Fruit fly (Drosophila melanogaster) whole organism, embryonic: Measurements from ENCODE around the gene Rab3-GAP.

Source experiments
- CG10321 ChIP-seq: fragments of 200-800 bp; sonication (Bioruptor generic); IDR thresholded peaks from 2 replicates; pipeline ENCODE4 v1.3.6; 2022; ENCODE audit warnings: missing biosample characterization, missing genetic modification characterization
- CG10431 ChIP-seq: fragments of 200-800 bp; sonication (Bioruptor generic); optimal IDR thresholded peaks from 3 replicates; lab custom pipeline; 2018; ENCODE audit warnings: missing biosample characterization, mild to moderate bottlenecking, missing genetic modification characterization
- CG11085 ChIP-seq: fragments of 200-800 bp; sonication (Bioruptor generic); IDR thresholded peaks from 2 replicates; pipeline ENCODE4 v1.3.6; 2022; ENCODE audit warnings: missing biosample characterization, missing genetic modification characterization
- CG11093 ChIP-seq: fragments of 200-800 bp; sonication (Bioruptor generic); IDR thresholded peaks from 3 replicates; pipeline ENCODE4 v1.3.6; 2022; ENCODE audit warnings: missing biosample characterization, missing genetic modification characterization
- CG11723 ChIP-seq: fragments of 200-800 bp; sonication (Bioruptor generic); optimal IDR thresholded peaks from 2 replicates; lab custom pipeline; 2017; ENCODE audit warnings: missing biosample characterization, mild to moderate bottlenecking, missing genetic modification characterization
- CG12299 ChIP-seq: fragments of 200-800 bp; sonication (Bioruptor generic); optimal IDR thresholded peaks from 2 replicates; lab custom pipeline; 2018; ENCODE audit warnings: missing biosample characterization, mild to moderate bottlenecking, missing genetic modification characterization
- CG13894 ChIP-seq: fragments of 200-800 bp; sonication (Bioruptor generic); optimal IDR thresholded peaks from 3 replicates; lab custom pipeline; 2018; ENCODE audit warnings: missing biosample characterization, mild to moderate bottlenecking, missing genetic modification characterization, moderate library complexity
- CG14710 ChIP-seq: fragments of 200-800 bp; sonication (Bioruptor generic); optimal IDR thresholded peaks from 3 replicates; lab custom pipeline; 2019; ENCODE audit warnings: missing biosample characterization, mild to moderate bottlenecking, missing genetic modification characterization, moderate library complexity
- CG15269 ChIP-seq: fragments of 200-800 bp; sonication (Bioruptor generic); optimal IDR thresholded peaks from 2 replicates; lab custom pipeline; 2018; ENCODE audit warnings: missing biosample characterization, mild to moderate bottlenecking, missing genetic modification characterization, moderate library complexity
- CG15696 ChIP-seq: fragments of 200-800 bp; sonication (Bioruptor generic); optimal IDR thresholded peaks from 2 replicates; lab custom pipeline; 2019; ENCODE audit warnings: missing biosample characterization, mild to moderate bottlenecking, missing genetic modification characterization, moderate library complexity
- CG1602 ChIP-seq: fragments of 200-800 bp; sonication (Bioruptor generic); optimal IDR thresholded peaks from 3 replicates; lab custom pipeline; 2016; ENCODE audit warnings: missing biosample characterization, missing genetic modification characterization
- CG16779 ChIP-seq: fragments of 200-800 bp; sonication (Bioruptor generic); IDR thresholded peaks from 2 replicates; pipeline ENCODE4 v1.3.6; 2022; ENCODE audit warnings: missing biosample characterization, missing genetic modification characterization
- CG18764 ChIP-seq: fragments of 200-800 bp; sonication (Bioruptor generic); optimal IDR thresholded peaks from 3 replicates; lab custom pipeline; 2016; ENCODE audit warnings: missing biosample characterization, missing genetic modification characterization
- CG2712 ChIP-seq: fragments of 200-800 bp; optimal IDR thresholded peaks from 3 replicates; lab custom pipeline; 2019; ENCODE audit warnings: missing biosample characterization, mild to moderate bottlenecking, missing genetic modification characterization, moderate library complexity
- CG30403 ChIP-seq: fragments of 200-800 bp; sonication (Bioruptor generic); optimal IDR thresholded peaks from 3 replicates; lab custom pipeline; 2016; ENCODE audit warnings: missing biosample characterization, missing genetic modification characterization
- CG31388 ChIP-seq: fragments of 200-800 bp; sonication (Bioruptor generic); optimal IDR thresholded peaks from 2 replicates; lab custom pipeline; 2016; ENCODE audit warnings: missing biosample characterization, missing genetic modification characterization
- CG34224 ChIP-seq: fragments of 200-800 bp; sonication (Bioruptor generic); IDR thresholded peaks from 3 replicates; pipeline ENCODE4 v1.3.6; 2022; ENCODE audit warnings: missing biosample characterization, missing genetic modification characterization; ENCODE audit not compliant: partially characterized antibody
- CG4854 ChIP-seq: fragments of 200-800 bp; sonication (Bioruptor generic); optimal IDR thresholded peaks from 2 replicates; lab custom pipeline; 2016; ENCODE audit warnings: missing biosample characterization, missing genetic modification characterization, inconsistent platforms
- CG6272 ChIP-seq: fragments of 200-800 bp; sonication (Bioruptor generic); IDR thresholded peaks from 2 replicates; pipeline ENCODE4 v1.3.6; 2022; ENCODE audit warnings: missing biosample characterization, missing genetic modification characterization
- CG6854 ChIP-seq: fragments of 200-800 bp; sonication (Bioruptor generic); optimal IDR thresholded peaks from 3 replicates; lab custom pipeline; 2017; ENCODE audit warnings: missing biosample characterization, mild to moderate bottlenecking, missing genetic modification characterization
- CG7556 ChIP-seq: fragments of 200-800 bp; sonication (Bioruptor generic); optimal IDR thresholded peaks from 2 replicates; lab custom pipeline; 2017; ENCODE audit warnings: missing biosample characterization, mild to moderate bottlenecking, missing genetic modification characterization
- CG8089 ChIP-seq: fragments of 200-800 bp; sonication (Bioruptor generic); optimal IDR thresholded peaks from 3 replicates; lab custom pipeline; 2016; ENCODE audit warnings: missing biosample characterization, missing genetic modification characterization
- CG8281 ChIP-seq: fragments of 200-800 bp; sonication (Bioruptor generic); optimal IDR thresholded peaks from 2 replicates; lab custom pipeline; 2018; ENCODE audit warnings: missing biosample characterization, mild to moderate bottlenecking, missing genetic modification characterization, moderate library complexity
- CG8478 ChIP-seq: fragments of >200 bp; optimal IDR thresholded peaks from 2 replicates; lab custom pipeline; 2018
- CG8944 ChIP-seq: fragments of 200-800 bp; sonication (Bioruptor generic); optimal IDR thresholded peaks from 3 replicates; lab custom pipeline; 2016; ENCODE audit warnings: missing biosample characterization, missing genetic modification characterization
- CG9797 ChIP-seq: fragments of 200-800 bp; sonication (Bioruptor generic); optimal IDR thresholded peaks from 3 replicates; lab custom pipeline; 2018; ENCODE audit warnings: missing biosample characterization, mild to moderate bottlenecking, missing genetic modification characterization
- Camta ChIP-seq: fragments of 200-800 bp; sonication (Bioruptor generic); optimal IDR thresholded peaks from 2 replicates; lab custom pipeline; 2016; ENCODE audit warnings: missing biosample characterization, missing genetic modification characterization
- Elba2 ChIP-seq: fragments of 200-800 bp; sonication (Bioruptor generic); optimal IDR thresholded peaks from 3 replicates; lab custom pipeline; 2016; ENCODE audit warnings: missing biosample characterization, missing genetic modification characterization
- H2.0 ChIP-seq: fragments of 200-800 bp; sonication (Bioruptor generic); IDR thresholded peaks from 2 replicates; pipeline ENCODE4 v1.3.6; 2022; ENCODE audit warnings: missing biosample characterization, missing genetic modification characterization
- HLH54F ChIP-seq: fragments of 200-800 bp; sonication (Bioruptor generic); optimal IDR thresholded peaks from 3 replicates; lab custom pipeline; 2016; ENCODE audit warnings: missing biosample characterization, missing genetic modification characterization
- HmgD ChIP-seq: fragments of 200-800 bp; sonication (Bioruptor generic); optimal IDR thresholded peaks from 3 replicates; lab custom pipeline; 2016; ENCODE audit warnings: missing biosample characterization, missing genetic modification characterization
- Hsf ChIP-seq: fragments of 200-800 bp; sonication (Bioruptor generic); optimal IDR thresholded peaks from 3 replicates; lab custom pipeline; 2016; ENCODE audit warnings: missing biosample characterization, missing genetic modification characterization
- Mad ChIP-seq: fragments of 200-800 bp; sonication (Bioruptor generic); optimal IDR thresholded peaks from 2 replicates; lab custom pipeline; 2016; ENCODE audit warnings: missing biosample characterization, missing genetic modification characterization
- Meics ChIP-seq: fragments of 200-800 bp; sonication (Bioruptor generic); optimal IDR thresholded peaks from 2 replicates; lab custom pipeline; 2017; ENCODE audit warnings: missing biosample characterization, mild to moderate bottlenecking, missing genetic modification characterization
- NC2β ChIP-seq: fragments of 200-800 bp; sonication (Bioruptor generic); optimal IDR thresholded peaks from 2 replicates; lab custom pipeline; 2016; ENCODE audit warnings: missing biosample characterization, missing genetic modification characterization
- Sry-β ChIP-seq: fragments of 200-800 bp; sonication (Bioruptor generic); optimal IDR thresholded peaks from 2 replicates; lab custom pipeline; 2018; ENCODE audit warnings: missing biosample characterization, mild to moderate bottlenecking, missing genetic modification characterization, moderate library complexity
- ara ChIP-seq: fragments of 200-800 bp; sonication (Bioruptor generic); IDR thresholded peaks from 2 replicates; pipeline ENCODE4 v1.3.6; 2022; ENCODE audit warnings: missing biosample characterization, missing genetic modification characterization
- bab2 ChIP-seq: fragments of 200-800 bp; sonication (Bioruptor generic); optimal IDR thresholded peaks from 2 replicates; lab custom pipeline; 2016; ENCODE audit warnings: missing biosample characterization, missing genetic modification characterization
- cwo ChIP-seq: fragments of 200-800 bp; sonication (Bioruptor generic); optimal IDR thresholded peaks from 3 replicates; lab custom pipeline; 2017; ENCODE audit warnings: missing biosample characterization, missing genetic modification characterization, mild to moderate bottlenecking, moderate library complexity, missing genetic modification reagents
- dmrt11E ChIP-seq: fragments of 200-800 bp; sonication (Bioruptor generic); optimal IDR thresholded peaks from 3 replicates; lab custom pipeline; 2018; ENCODE audit warnings: missing biosample characterization, mild to moderate bottlenecking, missing genetic modification characterization, moderate library complexity
- esg ChIP-seq: fragments of 200-800 bp; sonication (Bioruptor generic); conservative IDR thresholded peaks from 2 replicates; pipeline ENCODE4 v1.3.6; 2022; ENCODE audit warnings: missing biosample characterization, missing genetic modification characterization
- ewg ChIP-seq: fragments of 200-800 bp; sonication (Bioruptor generic); optimal IDR thresholded peaks from 3 replicates; lab custom pipeline; 2017; ENCODE audit warnings: mild to moderate bottlenecking, missing biosample characterization, missing genetic modification reagents, missing genetic modification characterization
- fd64A ChIP-seq: fragments of 200-800 bp; sonication (Bioruptor generic); optimal IDR thresholded peaks from 3 replicates; lab custom pipeline; 2018; ENCODE audit warnings: missing biosample characterization, mild to moderate bottlenecking, missing genetic modification characterization
- fd96Cb ChIP-seq: fragments of 200-800 bp; sonication (Bioruptor generic); optimal IDR thresholded peaks from 2 replicates; lab custom pipeline; 2018; ENCODE audit warnings: missing biosample characterization, mild to moderate bottlenecking, missing genetic modification characterization, moderate library complexity
- h ChIP-seq: fragments of >200 bp; optimal IDR thresholded peaks from 2 replicates; lab custom pipeline; 2017
- mld ChIP-seq: fragments of 200-800 bp; sonication (Bioruptor generic); IDR thresholded peaks from 3 replicates; pipeline ENCODE4 v1.3.6; 2022; ENCODE audit warnings: missing biosample characterization, missing genetic modification characterization; ENCODE audit not compliant: partially characterized antibody
- nerfin-1 ChIP-seq: fragments of 200-800 bp; sonication (Bioruptor generic); optimal IDR thresholded peaks from 3 replicates; lab custom pipeline; 2019; ENCODE audit warnings: missing biosample characterization, mild to moderate bottlenecking, missing genetic modification characterization, moderate library complexity
- p53 ChIP-seq: fragments of 200-800 bp; sonication (Bioruptor generic); optimal IDR thresholded peaks from 2 replicates; lab custom pipeline; 2016; ENCODE audit warnings: missing biosample characterization, missing genetic modification characterization
- pb ChIP-seq: fragments of 200-800 bp; sonication (Bioruptor generic); optimal IDR thresholded peaks from 3 replicates; lab custom pipeline; 2016; ENCODE audit warnings: missing biosample characterization, missing genetic modification characterization
- sisA ChIP-seq: fragments of 200-800 bp; sonication (Bioruptor generic); IDR thresholded peaks from 2 replicates; pipeline ENCODE4 v1.3.6; 2022; ENCODE audit warnings: missing biosample characterization, missing genetic modification characterization
- ttk ChIP-seq: fragments of 200-800 bp; sonication (Bioruptor generic); IDR thresholded peaks from 2 replicates; pipeline ENCODE4 v2.1.2; 2022; ENCODE audit warnings: missing biosample characterization, missing genetic modification characterization
- tup ChIP-seq: fragments of 200-800 bp; sonication (Bioruptor generic); optimal IDR thresholded peaks from 2 replicates; lab custom pipeline; 2016; ENCODE audit warnings: missing biosample characterization, mild to moderate bottlenecking, missing genetic modification characterization, moderate library complexity
- vnd ChIP-seq: fragments of 200-800 bp; sonication (Bioruptor generic); IDR thresholded peaks from 3 replicates; pipeline ENCODE4 v1.3.6; 2022; ENCODE audit warnings: missing biosample characterization, missing genetic modification characterization; ENCODE audit not compliant: partially characterized antibody

The Rab3-GAP gene

dm6 chr2L:12040510-12040909, 22.5 kb downstream of the Rab3-GAP start, which contains the start of gene CG6766:
TSS of gene CG6766 (minus strand) at chr2L:12040689.
- no peak for TF ChIP-seq Mad (GFP tag; lab: Kevin White, UChicago)
- no peak for TF ChIP-seq CG8281 (tag; lab: Kevin White, UChicago)
- no peak for TF ChIP-seq CG30403 (GFP tag; lab: Kevin White, UChicago)
- TF ChIP-seq vnd (GFP tag; lab: Robert Waterston, UW) = no peak
- no peak for TF ChIP-seq Hsf (GFP tag; lab: Kevin White, UChicago)
- no peak for TF ChIP-seq CG1602 (GFP tag; lab: Kevin White, UChicago)
- TF ChIP-seq tup (GFP tag; lab: Kevin White, UChicago) = no peak
- TF ChIP-seq dmrt11E (tag; lab: Kevin White, UChicago) = no peak
- no peak for TF ChIP-seq H2.0
- TF ChIP-seq CG12299 = no peak
- no peak for TF ChIP-seq pb (GFP tag; lab: Kevin White, UChicago)
- TF ChIP-seq Camta (GFP tag; lab: Kevin White, UChicago) = no peak
- TF ChIP-seq sisA = no peak
- no peak for TF ChIP-seq CG8478
- TF ChIP-seq NC2β (GFP tag; lab: Kevin White, UChicago) = no peak
- no peak for TF ChIP-seq CG8089 (GFP tag; lab: Kevin White, UChicago)
- no peak for TF ChIP-seq h (lab: Kevin White, UChicago)
- no peak for TF ChIP-seq CG6272 (GFP tag; lab: Robert Waterston, UW)
- TF ChIP-seq CG10431 (GFP tag; lab: Kevin White, UChicago) = no peak
- TF ChIP-seq ttk = no peak
- no peak for TF ChIP-seq Elba2
- no peak for TF ChIP-seq CG11723
- no peak for TF ChIP-seq CG11085
- no peak for TF ChIP-seq esg (GFP tag; lab: Robert Waterston, UW)
- no peak for TF ChIP-seq CG15269
- no peak for TF ChIP-seq CG9797 (GFP tag; lab: Kevin White, UChicago)
- TF ChIP-seq CG2712 (tag; lab: Kevin White, UChicago) = peak; percentile 15
- TF ChIP-seq bab2 (GFP tag; lab: Kevin White, UChicago) = no peak
- TF ChIP-seq CG16779 (GFP tag; lab: Robert Waterston, UW) = no peak
- no peak for TF ChIP-seq CG31388 (GFP tag; lab: Kevin White, UChicago)
- TF ChIP-seq mld (GFP tag; lab: Robert Waterston, UW) = no peak
- no peak for TF ChIP-seq CG34224
- peak; percentile 31 for TF ChIP-seq CG14710
- TF ChIP-seq CG11093 (GFP tag; lab: Robert Waterston, UW) = no peak
- TF ChIP-seq cwo (GFP tag; lab: Kevin White, UChicago) = no peak
- peak; percentile 91 for TF ChIP-seq nerfin-1 (tag; lab: Kevin White, UChicago)
- TF ChIP-seq ewg (GFP tag; lab: Kevin White, UChicago) = no peak
- TF ChIP-seq CG4854 (GFP tag; lab: Kevin White, UChicago) = no peak
- TF ChIP-seq HmgD (GFP tag; lab: Kevin White, UChicago) = peak; percentile 28
- no peak for TF ChIP-seq fd96Cb (tag; lab: Kevin White, UChicago)
- no peak for TF ChIP-seq CG15696 (tag; lab: Kevin White, UChicago)
- no peak for TF ChIP-seq CG7556 (GFP tag; lab: Kevin White, UChicago)
- no peak for TF ChIP-seq CG10321
- no peak for TF ChIP-seq CG13894 (tag; lab: Kevin White, UChicago)
- no peak for TF ChIP-seq ara (GFP tag; lab: Robert Waterston, UW)
- TF ChIP-seq HLH54F (GFP tag; lab: Kevin White, UChicago) = no peak
- TF ChIP-seq CG18764 (GFP tag; lab: Kevin White, UChicago) = no peak
- TF ChIP-seq Sry-β (GFP tag; lab: Kevin White, UChicago) = peak; percentile 91
- TF ChIP-seq p53 (GFP tag; lab: Kevin White, UChicago) = no peak
- no peak for TF ChIP-seq CG8944
- no peak for TF ChIP-seq CG6854 (GFP tag; lab: Kevin White, UChicago)
- no peak for TF ChIP-seq Meics (GFP tag; lab: Kevin White, UChicago)
- no peak for TF ChIP-seq fd64A (GFP tag; lab: Kevin White, UChicago)
